Fruit fly (Drosophila melanogaster) whole organism: ENCODE measurements around the gene CG44437.

Experiments
- CG8478 ChIP-seq: fragments of >200 bp; optimal IDR thresholded peaks from 2 replicates; lab custom pipeline; 2018; ENCODE audit warnings: inconsistent platforms
- Dll ChIP-seq: fragments of >200 bp; optimal IDR thresholded peaks from 2 replicates; lab custom pipeline; 2017
- EcR ChIP-seq, 2 experiments: fragments of >200 bp; optimal IDR thresholded peaks; 2 replicates each; lab custom pipeline; 2017; ENCODE audit warnings: missing biosample characterization in 2 of 2, missing genetic modification characterization in 2 of 2, missing genetic modification reagents in 2 of 2
- pan ChIP-seq: fragments of >200 bp; optimal IDR thresholded peaks from 2 replicates; lab custom pipeline; 2017
- psq ChIP-seq: fragments of >200 bp; optimal IDR thresholded peaks from 2 replicates; lab custom pipeline; 2017
- usp ChIP-seq: fragments of >200 bp; optimal IDR thresholded peaks from 2 replicates; lab custom pipeline; 2017; ENCODE audit warnings: missing biosample characterization, missing genetic modification characterization, mixed read lengths

The CG44437 gene

DNA sequence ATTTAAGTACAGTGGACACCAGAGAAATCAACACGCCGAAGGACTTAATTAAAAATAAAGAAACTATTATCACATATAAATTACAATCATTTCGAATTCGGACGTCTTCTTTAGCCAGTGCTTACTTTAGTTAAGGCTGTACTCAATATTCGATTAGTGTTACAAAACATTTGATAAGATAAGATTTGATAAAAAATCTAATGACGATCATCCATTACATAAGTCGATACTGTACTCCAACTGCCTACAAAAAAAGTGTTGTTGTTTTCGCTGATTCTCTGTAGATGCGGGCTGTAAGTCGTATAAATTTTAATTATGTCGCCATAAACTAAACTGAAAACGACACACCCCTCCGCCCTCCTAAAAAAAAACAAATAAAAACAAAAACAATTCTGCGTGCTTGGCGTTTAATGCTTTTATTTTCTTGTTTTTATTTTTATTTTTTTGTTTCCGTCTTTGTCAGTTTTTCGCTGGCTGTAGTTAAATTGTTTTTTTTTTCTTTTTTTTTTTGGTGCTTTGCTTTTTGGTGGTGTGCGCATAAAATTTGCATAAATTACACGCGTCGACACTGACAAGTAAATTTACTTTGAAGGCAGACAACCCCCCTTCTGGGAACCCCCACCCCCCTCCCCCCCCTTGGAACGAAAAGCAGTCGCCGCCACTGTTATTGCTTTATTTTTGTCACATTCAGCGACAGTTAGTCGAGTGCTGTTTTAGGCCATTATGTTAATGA, 32.8 kb upstream of the CG44437 start:
- TF ChIP-seq EcR (GFP tag; optimal IDR thresholded peaks at IDR 0.05; lab: Kevin White, UChicago): no peak
- TF ChIP-seq usp: no peak
- TF ChIP-seq Dll (lab: Kevin White, UChicago): no peak
- no peak for TF ChIP-seq CG8478 (lab: Kevin White, UChicago)
- no peak for TF ChIP-seq pan
- TF ChIP-seq psq (lab: Kevin White, UChicago): no peak

DNA sequence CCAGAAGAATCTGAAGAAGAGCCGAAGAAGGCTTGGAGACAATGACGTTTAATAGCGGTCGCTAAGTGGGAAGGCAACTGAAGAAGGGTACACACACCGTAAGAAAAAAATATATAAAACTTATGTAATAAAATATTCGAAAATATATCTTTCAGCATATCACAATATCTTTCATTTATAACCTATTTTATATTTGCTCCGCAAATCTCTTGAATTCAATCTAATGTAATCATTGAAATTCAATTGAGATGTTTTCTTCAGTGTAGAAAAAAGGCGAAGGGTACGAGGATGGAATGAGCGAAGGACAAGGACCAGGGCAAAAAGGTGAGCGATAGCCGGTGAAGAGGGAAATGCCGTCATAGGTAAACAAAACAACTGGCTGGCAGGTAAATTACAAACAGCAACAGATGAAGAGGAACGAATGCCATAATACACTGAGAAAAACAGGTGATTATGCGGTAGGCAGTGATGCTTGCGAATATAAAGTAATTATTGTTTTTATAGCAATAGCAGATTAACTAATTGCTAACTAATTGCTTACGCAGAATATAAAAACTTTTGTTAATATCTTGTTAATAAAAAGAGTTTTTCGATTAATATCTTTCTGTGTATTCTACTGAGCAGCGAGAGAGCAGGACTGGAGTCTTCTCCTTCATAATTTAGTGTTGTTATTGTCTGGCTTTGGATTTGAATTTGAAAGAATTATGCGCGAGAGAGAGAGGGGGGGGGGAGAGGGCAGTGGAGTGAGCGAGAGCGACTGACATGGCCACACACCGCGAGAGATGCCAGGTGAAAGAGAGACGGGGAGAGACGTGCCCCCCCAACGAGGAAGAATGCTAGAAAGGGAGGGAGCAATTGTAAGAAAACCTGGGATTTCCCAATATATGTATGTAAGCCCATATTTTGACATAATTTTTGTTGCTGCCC, 32.0 kb upstream of the CG44437 start:
- TF ChIP-seq EcR (GFP tag; optimal IDR thresholded peaks at IDR 0.05; lab: Kevin White, UChicago): no peak
- TF ChIP-seq usp: no peak
- no peak for TF ChIP-seq psq (lab: Kevin White, UChicago)
- no peak for TF ChIP-seq pan

DNA sequence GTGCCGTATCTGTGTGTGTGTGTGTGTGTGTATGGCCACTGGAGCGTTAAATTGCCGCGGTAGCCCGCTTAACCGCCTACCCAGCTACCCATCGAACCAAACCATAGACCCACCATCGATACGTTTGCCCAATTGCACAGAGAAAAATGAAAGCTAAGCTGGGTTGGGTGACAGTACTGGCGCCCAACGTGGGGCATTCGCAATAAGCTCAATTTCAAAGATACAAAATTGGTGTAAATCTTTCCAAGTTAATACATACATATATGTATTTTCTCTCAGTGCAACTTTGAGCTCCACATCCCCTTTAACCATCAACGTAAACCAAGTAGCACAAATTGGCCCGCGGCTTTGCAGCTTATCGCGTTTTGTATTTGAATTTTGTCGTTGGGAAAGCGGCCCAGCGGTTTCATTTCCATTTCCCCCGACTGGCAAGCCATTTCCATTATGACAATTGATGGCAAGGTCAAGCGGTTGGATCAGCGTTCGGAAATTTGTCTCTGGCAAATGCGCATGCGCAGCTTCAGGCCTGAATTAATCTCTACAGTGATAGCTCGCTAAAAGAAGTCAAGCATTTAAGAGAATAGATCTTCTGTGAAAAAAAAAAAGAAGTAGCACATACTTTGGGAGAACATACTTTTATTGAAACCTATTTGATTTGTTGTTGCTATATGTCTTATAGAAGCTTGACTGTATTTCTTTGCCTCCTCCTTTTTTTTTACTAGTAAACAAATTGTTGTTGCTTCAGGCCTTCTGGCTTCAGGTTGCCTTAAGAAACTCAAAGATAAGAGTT, 30.5 kb upstream of the CG44437 start:
- TF ChIP-seq usp: no peak
- no peak for TF ChIP-seq psq (lab: Kevin White, UChicago)
- TF ChIP-seq EcR (GFP tag; optimal IDR thresholded peaks at IDR 0.05; lab: Kevin White, UChicago): no peak
- no peak for TF ChIP-seq Dll (lab: Kevin White, UChicago)

DNA sequence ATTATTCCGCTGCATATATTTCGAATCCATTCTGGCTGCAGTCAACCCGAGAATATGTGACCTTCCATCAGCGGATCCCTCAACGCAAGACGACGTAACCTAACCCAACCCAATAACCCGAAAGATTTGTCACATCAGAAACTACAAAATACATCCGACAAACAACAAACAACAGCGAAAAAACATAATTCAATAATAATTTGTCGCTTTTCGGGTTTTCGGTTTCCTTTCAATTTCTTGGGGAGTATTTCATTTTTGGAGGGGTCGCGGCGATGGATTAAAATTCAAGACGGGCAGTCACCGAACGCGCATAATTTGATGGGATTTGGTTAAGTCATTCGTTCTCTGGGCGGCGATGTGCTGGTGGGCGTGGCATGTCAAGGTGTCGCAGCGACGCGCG, 28.9 kb upstream of the CG44437 start:
- no peak for TF ChIP-seq pan
- TF ChIP-seq Dll (lab: Kevin White, UChicago): no peak
- no peak for TF ChIP-seq psq (lab: Kevin White, UChicago)
- no peak for TF ChIP-seq EcR (GFP tag; optimal IDR thresholded peaks at IDR 0.05; lab: Kevin White, UChicago)
- TF ChIP-seq CG8478 (lab: Kevin White, UChicago): no peak
- no peak for TF ChIP-seq usp

DNA sequence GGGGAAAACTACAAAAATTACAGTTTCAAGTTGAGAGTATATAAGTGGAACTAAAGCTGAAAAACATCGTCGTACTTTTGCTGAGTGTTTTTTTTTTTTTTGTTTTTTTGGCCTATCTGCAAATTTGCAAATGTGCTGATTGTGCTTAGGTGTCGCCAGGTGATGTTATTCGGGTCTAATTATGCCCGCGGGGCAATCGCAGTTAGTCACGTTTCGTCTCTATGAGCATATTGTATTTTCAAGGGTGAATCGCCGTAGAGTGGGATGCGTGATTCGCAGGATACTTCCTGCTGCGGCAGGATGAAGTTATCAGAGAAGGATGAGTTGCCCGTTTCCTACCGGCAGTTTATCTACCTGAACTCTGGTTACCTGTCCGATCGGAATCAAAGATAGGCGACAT, 27.8 kb upstream of the CG44437 start:
- no peak for TF ChIP-seq CG8478 (lab: Kevin White, UChicago)
- no peak for TF ChIP-seq Dll (lab: Kevin White, UChicago)
- no peak for TF ChIP-seq pan
- TF ChIP-seq EcR (GFP tag; optimal IDR thresholded peaks at IDR 0.05; lab: Kevin White, UChicago): no peak
- TF ChIP-seq usp: no peak
- TF ChIP-seq psq (lab: Kevin White, UChicago): no peak

DNA sequence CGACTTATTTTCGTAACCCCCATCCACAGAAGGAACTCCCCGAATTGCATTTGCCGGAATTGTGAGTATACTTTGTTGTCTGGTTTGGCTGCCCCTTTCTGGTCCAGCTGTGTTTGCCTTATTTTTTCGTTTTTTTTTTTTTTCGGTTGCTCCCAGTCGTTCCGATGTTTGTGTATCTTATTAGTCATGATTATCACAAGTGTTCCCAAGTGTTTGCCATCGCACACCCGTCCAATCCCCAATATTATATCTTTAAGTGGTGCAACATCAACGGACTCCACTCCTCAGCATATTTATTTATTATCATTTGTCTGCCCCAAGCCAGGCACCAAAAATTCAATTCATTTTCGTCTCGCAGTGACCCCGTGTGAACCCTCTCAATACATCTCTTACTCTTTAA, 27.2 kb upstream of the CG44437 start:
- TF ChIP-seq Dll (lab: Kevin White, UChicago) (no peak), usp (no peak), psq (lab: Kevin White, UChicago) (no peak), CG8478 (lab: Kevin White, UChicago) (no peak), pan (no peak), EcR (GFP tag; optimal IDR thresholded peaks at IDR 0.05; lab: Kevin White, UChicago) (no peak)

DNA sequence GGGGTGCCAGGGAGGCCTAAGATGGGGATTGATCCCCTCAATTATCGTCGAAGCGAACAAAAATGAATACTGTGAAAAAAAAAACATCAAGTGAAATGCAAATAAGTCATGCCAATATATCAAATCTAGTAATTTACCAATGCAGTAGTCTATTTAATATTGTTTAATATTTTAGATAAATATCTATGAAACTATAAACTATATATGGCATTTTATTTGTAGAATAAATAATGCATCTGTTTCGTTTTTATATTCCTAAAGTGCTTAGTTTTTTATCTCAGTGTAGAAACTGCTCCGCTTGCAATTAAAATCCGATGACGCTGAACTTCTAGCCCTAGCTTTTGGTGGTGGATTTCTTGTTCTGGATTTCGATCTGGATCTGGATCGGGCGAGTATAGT, 26.1 kb upstream of the CG44437 start:
- no peak for TF ChIP-seq EcR (GFP tag; optimal IDR thresholded peaks at IDR 0.05; lab: Kevin White, UChicago)

DNA sequence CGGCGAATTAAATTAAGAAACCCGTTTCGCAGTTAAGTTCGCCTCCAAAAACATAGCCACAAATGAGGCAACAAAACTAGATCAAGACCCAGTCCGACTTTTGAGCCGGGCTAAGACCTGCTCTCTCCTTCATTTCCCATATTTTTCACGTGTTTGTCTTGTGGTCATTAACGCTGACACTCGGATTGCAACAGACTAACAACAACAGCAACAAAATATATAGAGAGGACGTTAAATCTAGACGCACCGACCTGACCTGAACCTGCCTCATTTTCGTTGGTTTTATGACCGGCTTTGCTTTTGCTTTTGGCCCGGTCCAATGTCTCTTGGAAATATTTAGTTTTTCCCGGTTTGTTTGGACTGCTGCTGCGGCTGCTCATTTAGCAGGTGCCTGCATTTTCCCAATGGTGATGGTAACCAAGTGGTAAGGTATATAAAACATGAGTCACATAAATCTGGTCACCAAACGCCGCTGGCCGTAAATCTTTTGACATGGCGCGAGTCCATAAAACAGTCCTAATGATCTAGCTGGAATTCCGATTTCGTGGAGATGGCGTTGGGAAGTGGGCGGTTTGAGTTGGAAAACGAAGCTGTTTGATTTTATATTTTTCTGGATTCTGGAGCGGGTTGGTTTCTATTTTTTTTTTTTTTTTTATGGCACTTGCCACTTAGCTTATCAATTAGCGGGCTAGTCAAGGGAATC, 25.6 kb upstream of the CG44437 start:
- TF ChIP-seq psq (lab: Kevin White, UChicago) (no peak), pan (no peak)

DNA sequence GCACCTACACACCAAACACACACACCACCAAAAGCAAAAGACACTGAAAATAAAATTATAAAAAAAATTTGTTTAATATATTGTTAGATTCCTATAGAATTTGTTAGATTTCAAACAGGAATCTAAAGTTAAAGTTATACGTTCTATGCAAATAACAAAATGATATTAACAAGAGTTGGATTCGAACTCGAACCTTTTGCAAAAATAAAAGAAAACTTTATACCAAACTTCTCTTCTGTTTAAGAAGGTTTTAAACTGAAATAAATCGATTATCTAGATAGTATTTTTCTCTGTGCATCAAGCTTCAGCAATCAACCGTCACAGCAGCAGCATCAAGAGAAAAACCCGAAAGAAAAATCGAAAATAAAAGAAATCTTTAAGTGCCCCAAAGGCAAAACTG, 24.4 kb upstream of the CG44437 start:
- no peak for TF ChIP-seq Dll (lab: Kevin White, UChicago)
- TF ChIP-seq EcR (GFP tag; optimal IDR thresholded peaks at IDR 0.05; lab: Kevin White, UChicago): no peak
- no peak for TF ChIP-seq CG8478 (lab: Kevin White, UChicago)
- no peak for TF ChIP-seq usp
- TF ChIP-seq pan: no peak
- no peak for TF ChIP-seq psq (lab: Kevin White, UChicago)

DNA sequence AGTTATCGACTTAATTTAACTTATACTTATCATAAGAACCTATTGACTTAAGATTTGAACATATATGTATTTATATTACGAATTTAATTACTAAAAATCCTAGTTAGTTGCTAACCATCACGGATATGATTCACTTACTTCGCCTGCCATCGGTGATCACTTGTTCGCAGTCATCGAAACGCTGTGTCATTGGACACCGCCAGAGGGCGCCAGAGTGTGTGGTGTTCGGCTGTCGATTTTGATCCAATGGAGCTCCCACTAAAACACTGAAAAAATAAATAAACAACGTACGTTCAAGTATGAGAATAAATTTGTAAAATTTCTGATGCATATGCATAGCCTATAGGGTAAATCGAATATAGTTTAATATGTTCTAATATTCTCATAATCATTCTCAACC, 22.8 kb upstream of the CG44437 start:
- no peak for TF ChIP-seq Dll (lab: Kevin White, UChicago)
- TF ChIP-seq EcR (GFP tag; optimal IDR thresholded peaks at IDR 0.05; lab: Kevin White, UChicago): no peak
- no peak for TF ChIP-seq pan
- no peak for TF ChIP-seq psq (lab: Kevin White, UChicago)
- no peak for TF ChIP-seq usp
- TF ChIP-seq CG8478 (lab: Kevin White, UChicago): no peak

DNA sequence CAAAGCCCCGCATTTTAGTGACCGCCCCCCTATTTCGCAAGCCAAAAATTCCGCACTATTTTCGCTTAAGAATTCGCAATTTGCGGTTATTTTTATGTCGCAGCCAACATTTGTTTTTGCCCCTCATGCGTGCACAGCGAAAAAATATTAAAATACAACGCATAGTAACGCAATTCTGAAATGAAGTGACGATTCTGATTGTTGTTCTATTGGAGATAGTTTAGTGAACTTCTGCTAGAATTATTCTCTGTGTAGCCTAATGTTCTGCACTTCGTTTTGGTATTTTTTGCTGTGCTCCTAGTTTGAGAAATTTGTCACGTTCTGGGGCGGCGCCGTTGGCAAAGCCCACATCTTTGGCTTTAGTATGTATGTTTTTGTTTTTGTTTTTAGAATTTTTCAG, 19.8 kb upstream of the CG44437 start:
- TF ChIP-seq usp (no peak), Dll (lab: Kevin White, UChicago) (no peak), pan (no peak), CG8478 (lab: Kevin White, UChicago) (no peak), EcR (GFP tag; optimal IDR thresholded peaks at IDR 0.05; lab: Kevin White, UChicago) (no peak), psq (lab: Kevin White, UChicago) (no peak)
